Fruit fly (Drosophila melanogaster): ENCODE measurements around the gene fuss.

DNA sequence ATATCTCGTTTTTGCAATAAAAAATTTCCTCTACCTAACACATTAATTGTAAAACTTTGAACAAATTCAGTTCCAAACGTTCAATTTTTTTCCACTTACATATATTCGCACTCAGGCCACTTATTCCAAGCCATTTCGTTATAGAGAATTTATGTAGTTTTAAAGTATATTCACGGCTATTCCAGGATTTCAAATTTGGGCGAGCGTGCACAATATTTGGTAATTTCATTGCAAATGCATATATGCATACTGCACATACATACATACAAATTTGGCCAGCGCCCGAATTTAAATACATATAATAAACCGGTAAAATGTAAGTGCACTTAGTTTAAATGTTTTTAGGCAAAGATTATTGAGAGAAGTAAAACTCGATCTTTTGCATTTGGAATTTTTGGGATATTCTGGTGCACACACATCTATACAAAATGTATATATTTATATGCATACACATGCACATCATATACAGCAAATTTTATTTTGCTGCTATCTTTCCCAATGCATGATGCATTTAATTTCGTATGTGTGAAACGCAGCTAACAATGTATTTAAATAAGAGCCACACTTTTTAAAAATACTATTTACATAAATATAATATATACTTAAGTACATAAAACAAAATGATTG is 47.9 kb upstream of the fuss start:
- TF ChIP-seq Dll (optimal IDR thresholded peaks at IDR 0.05) (no peak), usp (GFP tag; optimal IDR thresholded peaks at IDR 0.05) (no peak)
